Worm (Caenorhabditis elegans): ENCODE results near the gene F17H10.1.

The F17H10.1 gene

ce11 chrX:13134807-13135206 is 29.8 kb downstream of the F17H10.1 start, which contains the start of gene F09A5.2 (continued):
- TF ChIP-seq F23B12.7 (tag; optimal IDR thresholded peaks at IDR 0.05; ENCODE audit: insufficient read depth): no peak

- TF ChIP-seq akir-1 (GFP tag; optimal IDR thresholded peaks at IDR 0.05): no peak
- no peak for TF ChIP-seq lin-26 (GFP tag; IDR thresholded peaks at IDR 0.05)
- no peak for TF ChIP-seq egl-18 (GFP tag; IDR thresholded peaks at IDR 0.05)
- no peak for TF ChIP-seq F10E7.11 (tag; optimal IDR thresholded peaks at IDR 0.05)
- no peak for TF ChIP-seq ama-1 (optimal IDR thresholded peaks at IDR 0.05)
- TF ChIP-seq ama-1 (GFP tag; optimal IDR thresholded peaks at IDR 0.05): no peak
- no peak for TF ChIP-seq ceh-91 (GFP tag; IDR thresholded peaks at IDR 0.05)
- no peak for TF ChIP-seq repo-1 (tag; optimal IDR thresholded peaks at IDR 0.05)
- no peak for TF ChIP-seq madf-3 (GFP tag; IDR thresholded peaks at IDR 0.05)
- no peak for TF ChIP-seq ztf-26 (tag; optimal IDR thresholded peaks at IDR 0.05)
- TF ChIP-seq F39B2.1 (GFP tag; IDR thresholded peaks at IDR 0.05): no peak
- no peak for TF ChIP-seq let-526 (GFP tag; IDR thresholded peaks at IDR 0.05)
- no peak for TF ChIP-seq ztf-18 (tag; optimal IDR thresholded peaks at IDR 0.05)
Observed at ce11 chrX:13139493-13139892, 34.5 kb downstream of the F17H10.1 start, which contains the start of gene ttr-34. ttr-34 (plus strand) TSS chrX:13139793.

ce11 chrX:13141440-13141839 is 36.4 kb downstream of the F17H10.1 start, which contains the start of gene F09A5.3:
F09A5.3 (plus strand) TSS chrX:13141601.
- no peak for TF ChIP-seq unc-130 (GFP tag; optimal IDR thresholded peaks at IDR 0.05)
- no peak for TF ChIP-seq F55B11.4 (tag; optimal IDR thresholded peaks at IDR 0.05; ENCODE audit: borderline replicate concordance, insufficient read depth)
- no peak for TF ChIP-seq B0035.1 (tag; optimal IDR thresholded peaks at IDR 0.05)
- TF ChIP-seq lag-1 (GFP tag; IDR thresholded peaks at IDR 0.05): no peak
- TF ChIP-seq nhr-80 (tag; optimal IDR thresholded peaks at IDR 0.05): peak; percentile 4
- TF ChIP-seq lin-26 (GFP tag; IDR thresholded peaks at IDR 0.05): no peak
- no peak for TF ChIP-seq dpl-1 (GFP tag; optimal IDR thresholded peaks at IDR 0.05)

- TF ChIP-seq ekl-4 (GFP tag; IDR thresholded peaks at IDR 0.05): 0 out of 2 replicates have a peak, but pooled peaks have one; percentile 17
- TF ChIP-seq tbp1 (GFP tag; optimal IDR thresholded peaks at IDR 0.05): no peak
- no peak for TF ChIP-seq hrde-1 (tag; optimal IDR thresholded peaks at IDR 0.05; ENCODE audit: borderline replicate concordance)
- TF ChIP-seq dox-1 (GFP tag; IDR thresholded peaks at IDR 0.05): peak; percentile 44; the same call in 1 of the 2 replicates
- TF ChIP-seq atf-7 (tag; optimal IDR thresholded peaks at IDR 0.05): no peak
Observed at ce11 chrX:13143236-13143635, 38.2 kb downstream of the F17H10.1 start.

- TF ChIP-seq Y53F4B.3 (GFP tag; IDR thresholded peaks at IDR 0.05) (no peak), nhr-27 (tag; optimal IDR thresholded peaks at IDR 0.05) (no peak), K11D2.4 (GFP tag; IDR thresholded peaks at IDR 0.05) (peak; percentile 57; the same call in 1 of the 2 replicates), T26A5.8 (tag; optimal IDR thresholded peaks at IDR 0.05) (no peak), sea-2 (GFP tag; IDR thresholded peaks at IDR 0.05) (no peak), tlf-1 (GFP tag; optimal IDR thresholded peaks at IDR 0.05) (no peak), snpc-1.3 (tag; optimal IDR thresholded peaks at IDR 0.05; ENCODE audit: insufficient read depth) (no peak), B0035.1 (tag; optimal IDR thresholded peaks at IDR 0.05) (no peak), B0261.1 (tag; optimal IDR thresholded peaks at IDR 0.05) (no peak), F22D6.2 (tag; optimal IDR thresholded peaks at IDR 0.05) (no peak), F57C9.4 (tag; optimal IDR thresholded peaks at IDR 0.05) (no peak), Y56A3A.18 (GFP tag; IDR thresholded peaks at IDR 0.05) (no peak; the same call in 1 of the 2 replicates), attf-3 (GFP tag; conservative IDR thresholded peaks at IDR 0.05) (no peak), nhr-90 (tag; optimal IDR thresholded peaks at IDR 0.05) (peak; percentile 13), fkh-3 (tag; optimal IDR thresholded peaks at IDR 0.05) (no peak), akir-1 (GFP tag; optimal IDR thresholded peaks at IDR 0.05) (no peak), B0336.3 (GFP tag; IDR thresholded peaks at IDR 0.05) (peak; percentile 80; the same call in 1 of the 2 replicates), lin-35 (GFP tag; optimal IDR thresholded peaks at IDR 0.05) (peak in 1 of 3 experiments; percentile 23), ztf-18 (tag; optimal IDR thresholded peaks at IDR 0.05) (peak; percentile 45)
Observed at ce11 chrX:13143762-13144732, 39.0 kb downstream of the F17H10.1 start.

Data from whole organism, young adult.